Fruit fly (Drosophila melanogaster) whole organism, pupa: ENCODE measurements around the gene rtp.

ENCODE experiments used
- CG10348 ChIP-seq: fragments of 200-800 bp; sonication (Bioruptor generic); IDR thresholded peaks from 2 replicates; pipeline ENCODE4 v1.3.6; 2022; ENCODE audit warnings: missing biosample characterization, missing genetic modification characterization
- CG12605 ChIP-seq: fragments of 200-800 bp; sonication (Bioruptor generic); IDR thresholded peaks from 2 replicates; pipeline ENCODE4 v1.3.6; 2022; ENCODE audit warnings: missing biosample characterization, missing genetic modification characterization
- CG13204 ChIP-seq: fragments of 200-800 bp; sonication (Bioruptor generic); optimal IDR thresholded peaks from 2 replicates; lab custom pipeline; 2018; ENCODE audit warnings: missing biosample characterization, mild to moderate bottlenecking, missing genetic modification characterization, moderate library complexity
- CG14655 ChIP-seq: fragments of 200-800 bp; sonication (Bioruptor generic); optimal IDR thresholded peaks from 3 replicates; lab custom pipeline; 2017; ENCODE audit warnings: mild to moderate bottlenecking, missing biosample characterization, missing genetic modification reagents, missing genetic modification characterization
- CG15710 ChIP-seq: fragments of 200-800 bp; sonication (Bioruptor generic); optimal IDR thresholded peaks from 2 replicates; lab custom pipeline; 2018; ENCODE audit warnings: missing biosample characterization, mild to moderate bottlenecking, missing genetic modification characterization, moderate library complexity
- CG17806 ChIP-seq: fragments of 200-800 bp; sonication (Bioruptor generic); optimal IDR thresholded peaks from 2 replicates; lab custom pipeline; 2018; ENCODE audit warnings: missing biosample characterization, mild to moderate bottlenecking, missing genetic modification characterization, moderate library complexity
- CG32121 ChIP-seq: fragments of 200-800 bp; sonication (Bioruptor generic); IDR thresholded peaks from 2 replicates; pipeline ENCODE4 v1.3.6; 2022; ENCODE audit warnings: missing biosample characterization, missing genetic modification characterization
- CG34367 ChIP-seq: fragments of 200-800 bp; sonication (Bioruptor generic); optimal IDR thresholded peaks from 2 replicates; lab custom pipeline; 2018; ENCODE audit warnings: missing biosample characterization, mild to moderate bottlenecking, missing genetic modification characterization
- CG4496 ChIP-seq: fragments of 200-800 bp; sonication (Bioruptor generic); IDR thresholded peaks from 3 replicates; pipeline ENCODE4 v1.3.6; 2022; ENCODE audit warnings: missing biosample characterization, missing genetic modification characterization
- CG8159 ChIP-seq: fragments of 200-800 bp; sonication (Bioruptor generic); optimal IDR thresholded peaks from 3 replicates; lab custom pipeline; 2018; ENCODE audit warnings: missing biosample characterization, mild to moderate bottlenecking, missing genetic modification characterization, moderate library complexity
- CG8301 ChIP-seq: fragments of 200-800 bp; sonication (Bioruptor generic); optimal IDR thresholded peaks from 2 replicates; lab custom pipeline; 2018; ENCODE audit warnings: missing biosample characterization, mild to moderate bottlenecking, missing genetic modification characterization
- CG9948 ChIP-seq: fragments of 200-800 bp; sonication (Bioruptor generic); optimal IDR thresholded peaks from 2 replicates; lab custom pipeline; 2018; ENCODE audit warnings: missing biosample characterization, mild to moderate bottlenecking, missing genetic modification characterization, moderate library complexity
- D1 ChIP-seq: fragments of 200-800 bp; sonication (Bioruptor generic); optimal IDR thresholded peaks from 2 replicates; lab custom pipeline; 2018; ENCODE audit warnings: missing biosample characterization, mild to moderate bottlenecking, missing genetic modification characterization, moderate library complexity
- EcR ChIP-seq: fragments of 200-800 bp; sonication (Bioruptor generic); optimal IDR thresholded peaks from 3 replicates; lab custom pipeline; 2019; ENCODE audit warnings: missing biosample characterization, missing genetic modification characterization, mild to moderate bottlenecking, moderate library complexity, missing genetic modification reagents
- Ets98B ChIP-seq: fragments of 200-800 bp; sonication (Bioruptor generic); IDR thresholded peaks from 2 replicates; pipeline ENCODE4 v1.3.6; 2022; ENCODE audit warnings: missing biosample characterization, missing genetic modification characterization
- Pif1A ChIP-seq: fragments of 200-800 bp; sonication (Bioruptor generic); optimal IDR thresholded peaks from 3 replicates; lab custom pipeline; 2016; ENCODE audit warnings: missing biosample characterization, missing genetic modification characterization
- Pif1B ChIP-seq: fragments of 200-800 bp; sonication (Bioruptor generic); optimal IDR thresholded peaks from 3 replicates; lab custom pipeline; 2016; ENCODE audit warnings: missing biosample characterization, missing genetic modification characterization
- Snoo ChIP-seq: fragments of 200-800 bp; sonication (Bioruptor generic); optimal IDR thresholded peaks from 3 replicates; lab custom pipeline; 2017; ENCODE audit warnings: missing biosample characterization, mild to moderate bottlenecking, missing genetic modification characterization, inconsistent platforms
- fd96Ca ChIP-seq: fragments of 200-800 bp; sonication (Bioruptor generic); IDR thresholded peaks from 3 replicates; pipeline ENCODE4 v1.3.6; 2022; ENCODE audit warnings: missing biosample characterization, missing genetic modification characterization
- gl ChIP-seq: fragments of 200-800 bp; sonication (Bioruptor generic); optimal IDR thresholded peaks from 2 replicates; lab custom pipeline; 2018; ENCODE audit warnings: missing biosample characterization, mild to moderate bottlenecking, missing genetic modification characterization
- rn ChIP-seq: fragments of 200-800 bp; sonication (Bioruptor generic); IDR thresholded peaks from 2 replicates; pipeline ENCODE4 v1.3.6; 2022; ENCODE audit warnings: missing biosample characterization, missing genetic modification characterization

rtp gene

dm6 chr3R:5263311-5264250 lies 26.5 kb upstream of the rtp start:
- peak; percentile 44 for TF ChIP-seq CG13204 (GFP tag; lab: Kevin White, UChicago)
- peak; percentile 77 for TF ChIP-seq CG15710 (tag; lab: Kevin White, UChicago)
- no peak for TF ChIP-seq CG10348 (GFP tag; lab: Robert Waterston, UW)
- TF ChIP-seq D1 (tag; lab: Kevin White, UChicago): peak; percentile 49
- TF ChIP-seq CG4496: 0 out of 3 replicates have a peak, but pooled peaks have one; percentile 12
- TF ChIP-seq Pif1A (GFP tag; lab: Kevin White, UChicago): peak; percentile 56
- peak; percentile 36 for TF ChIP-seq Snoo (tag; lab: Kevin White, UChicago)
- TF ChIP-seq CG8159 (tag; lab: Kevin White, UChicago): peak; percentile 81
- no peak for TF ChIP-seq CG12605 (GFP tag; lab: Robert Waterston, UW)
- peak; percentile 62 for TF ChIP-seq CG17806 (tag; lab: Kevin White, UChicago)
- peak; percentile 65 for TF ChIP-seq CG14655
- 0 out of 2 replicates have a peak, but pooled peaks have one; percentile 57 for TF ChIP-seq CG32121
- TF ChIP-seq EcR: peak; percentile 94
- TF ChIP-seq CG34367 (tag; lab: Kevin White, UChicago): peak; percentile 37
- TF ChIP-seq Pif1B: peak; percentile 61
- TF ChIP-seq gl (tag; lab: Kevin White, UChicago): no peak
- TF ChIP-seq fd96Ca (GFP tag; lab: Robert Waterston, UW): 0 out of 3 replicates have a peak, but pooled peaks have one; percentile 44
- TF ChIP-seq rn (GFP tag; lab: Robert Waterston, UW): no peak
- TF ChIP-seq Ets98B (GFP tag; lab: Robert Waterston, UW): no peak
- peak; percentile 77 for TF ChIP-seq CG9948
- TF ChIP-seq CG8301 (tag; lab: Kevin White, UChicago): peak; percentile 28

dm6 chr3R:5262592-5262991 lies 25.5 kb upstream of the rtp start, which contains the start of gene Tim17a2:
Gene Tim17a2 (minus strand): TSS chr3R:5262692.
- TF ChIP-seq CG10348 (GFP tag; lab: Robert Waterston, UW): no peak
- no peak for TF ChIP-seq gl (tag; lab: Kevin White, UChicago)
- TF ChIP-seq Pif1B: no peak
- TF ChIP-seq CG9948: no peak
- no peak for TF ChIP-seq CG8159 (tag; lab: Kevin White, UChicago)
- TF ChIP-seq CG12605 (GFP tag; lab: Robert Waterston, UW): no peak
- no peak for TF ChIP-seq CG15710 (tag; lab: Kevin White, UChicago)
- TF ChIP-seq rn (GFP tag; lab: Robert Waterston, UW): no peak
- no peak for TF ChIP-seq CG34367 (tag; lab: Kevin White, UChicago)
- no peak for TF ChIP-seq Ets98B (GFP tag; lab: Robert Waterston, UW)
- TF ChIP-seq EcR: no peak
- no peak for TF ChIP-seq fd96Ca (GFP tag; lab: Robert Waterston, UW)
- no peak for TF ChIP-seq Snoo (tag; lab: Kevin White, UChicago)
- TF ChIP-seq CG14655: no peak
- no peak for TF ChIP-seq CG4496
- TF ChIP-seq CG13204 (GFP tag; lab: Kevin White, UChicago): no peak
- TF ChIP-seq D1 (tag; lab: Kevin White, UChicago): no peak
- TF ChIP-seq CG32121: no peak

dm6 chr3R:5261996-5262535 lies 25.0 kb upstream of the rtp start:
- no peak for TF ChIP-seq CG13204 (GFP tag; lab: Kevin White, UChicago)
- no peak for TF ChIP-seq gl (tag; lab: Kevin White, UChicago)
- no peak for TF ChIP-seq CG17806 (tag; lab: Kevin White, UChicago)
- TF ChIP-seq CG4496: no peak

dm6 chr3R:5261262-5261661 lies 24.1 kb upstream of the rtp start:
- TF ChIP-seq Pif1A (GFP tag; lab: Kevin White, UChicago) (no peak), rn (GFP tag; lab: Robert Waterston, UW) (no peak), CG4496 (no peak), CG13204 (GFP tag; lab: Kevin White, UChicago) (no peak), EcR (no peak), CG8159 (tag; lab: Kevin White, UChicago) (no peak), CG8301 (tag; lab: Kevin White, UChicago) (no peak), CG12605 (GFP tag; lab: Robert Waterston, UW) (no peak), Ets98B (GFP tag; lab: Robert Waterston, UW) (no peak), CG32121 (no peak), D1 (tag; lab: Kevin White, UChicago) (no peak), CG10348 (GFP tag; lab: Robert Waterston, UW) (no peak), CG14655 (no peak), Pif1B (no peak), gl (tag; lab: Kevin White, UChicago) (no peak), CG9948 (no peak), CG15710 (tag; lab: Kevin White, UChicago) (no peak)

- TF ChIP-seq CG32121 (no peak), CG17806 (tag; lab: Kevin White, UChicago) (no peak), CG4496 (peak; percentile 14; the same call in 1 of the 3 replicates)
These were observed 20.0 kb upstream of the rtp start for dm6 chr3R:5257147-5257487.
